Fruit fly (Drosophila melanogaster): ENCODE data around the gene Doc3.
A peak's percentile ranks its signal among the peaks of the same experiment; 100 is the strongest.

The Doc3 gene

dm6 chr3L:9046274-9046673 lies 41.3 kb downstream of the Doc3 start:
- no peak for TF ChIP-seq EcR (GFP tag; optimal IDR thresholded peaks at IDR 0.05)
- no peak for TF ChIP-seq usp (GFP tag; optimal IDR thresholded peaks at IDR 0.05)
- no peak for TF ChIP-seq CG8478 (optimal IDR thresholded peaks at IDR 0.05)
- TF ChIP-seq psq (optimal IDR thresholded peaks at IDR 0.05), result no peak
- TF ChIP-seq Dll (optimal IDR thresholded peaks at IDR 0.05), result no peak
- no peak for TF ChIP-seq pan (optimal IDR thresholded peaks at IDR 0.05)

- TF ChIP-seq Dll (optimal IDR thresholded peaks at IDR 0.05) (no peak), pan (optimal IDR thresholded peaks at IDR 0.05) (no peak), EcR (GFP tag; optimal IDR thresholded peaks at IDR 0.05) (no peak), psq (optimal IDR thresholded peaks at IDR 0.05) (no peak), CG8478 (optimal IDR thresholded peaks at IDR 0.05) (no peak), usp (GFP tag; optimal IDR thresholded peaks at IDR 0.05) (no peak)
Measured at dm6 chr3L:9047062-9047461, 42.1 kb downstream of the Doc3 start, which contains the start of gene Argk2. Gene Argk2 (plus strand): TSS chr3L:9047439.

dm6 chr3L:9050447-9051069 lies 45.6 kb downstream of the Doc3 start:
- no peak for TF ChIP-seq Dll (optimal IDR thresholded peaks at IDR 0.05)

- TF ChIP-seq psq (optimal IDR thresholded peaks at IDR 0.05), result no peak
- no peak for TF ChIP-seq usp (GFP tag; optimal IDR thresholded peaks at IDR 0.05)
- no peak for TF ChIP-seq Dll (optimal IDR thresholded peaks at IDR 0.05)
- no peak for TF ChIP-seq pan (optimal IDR thresholded peaks at IDR 0.05)
- TF ChIP-seq CG8478 (optimal IDR thresholded peaks at IDR 0.05), result no peak
Measured at dm6 chr3L:9051830-9052259, 46.8 kb downstream of the Doc3 start.

- TF ChIP-seq pan (optimal IDR thresholded peaks at IDR 0.05) (no peak), Dll (optimal IDR thresholded peaks at IDR 0.05) (no peak), EcR (GFP tag; optimal IDR thresholded peaks at IDR 0.05) (no peak), CG8478 (optimal IDR thresholded peaks at IDR 0.05) (no peak), psq (optimal IDR thresholded peaks at IDR 0.05) (no peak), usp (GFP tag; optimal IDR thresholded peaks at IDR 0.05) (no peak)
Measured at dm6 chr3L:9052798-9053541, 48.0 kb downstream of the Doc3 start.

- TF ChIP-seq pan (optimal IDR thresholded peaks at IDR 0.05) (no peak), CG8478 (optimal IDR thresholded peaks at IDR 0.05) (no peak), Dll (optimal IDR thresholded peaks at IDR 0.05) (no peak), EcR (GFP tag; optimal IDR thresholded peaks at IDR 0.05) (no peak), usp (GFP tag; optimal IDR thresholded peaks at IDR 0.05) (no peak), psq (optimal IDR thresholded peaks at IDR 0.05) (no peak)
Measured at dm6 chr3L:9054239-9054638, 49.2 kb downstream of the Doc3 start.

dm6 chr3L:9054822-9055407 lies 49.9 kb downstream of the Doc3 start:
- no peak for TF ChIP-seq psq (optimal IDR thresholded peaks at IDR 0.05)
- TF ChIP-seq usp (GFP tag; optimal IDR thresholded peaks at IDR 0.05), result no peak
- TF ChIP-seq Dll (optimal IDR thresholded peaks at IDR 0.05), result no peak
- TF ChIP-seq EcR (GFP tag; optimal IDR thresholded peaks at IDR 0.05), result no peak
- no peak for TF ChIP-seq pan (optimal IDR thresholded peaks at IDR 0.05)
- no peak for TF ChIP-seq CG8478 (optimal IDR thresholded peaks at IDR 0.05)

- TF ChIP-seq Dll (optimal IDR thresholded peaks at IDR 0.05) (no peak), psq (optimal IDR thresholded peaks at IDR 0.05) (no peak), EcR (GFP tag; optimal IDR thresholded peaks at IDR 0.05) (peak; percentile 40 to 69)
Measured at dm6 chr3L:9055870-9056807, 51.1 kb downstream of the Doc3 start.

All from whole organism.